Fruit fly (Drosophila melanogaster) whole organism, wandering third instar larva: Measurements from ENCODE around the gene Nf-YA.
A peak's percentile ranks its signal among the peaks of the same experiment; 100 is the strongest.

Experiments
- Abd-B ChIP-seq: fragments of >200 bp; optimal IDR thresholded peaks from 2 replicates; lab custom pipeline; 2017; ENCODE audit warnings: missing biosample characterization, missing genetic modification characterization
- CG32264 ChIP-seq: fragments of 200-800 bp; sonication (Bioruptor generic); optimal IDR thresholded peaks from 2 replicates; lab custom pipeline; 2016; ENCODE audit warnings: missing biosample characterization, missing genetic modification characterization
- CG9705 ChIP-seq: fragments of 200-800 bp; sonication (Bioruptor generic); optimal IDR thresholded peaks from 2 replicates; lab custom pipeline; 2018; ENCODE audit warnings: missing biosample characterization, mild to moderate bottlenecking, missing genetic modification characterization
- CrebA ChIP-seq: fragments of 200-800 bp; sonication (Bioruptor generic); optimal IDR thresholded peaks from 2 replicates; lab custom pipeline; 2016; ENCODE audit warnings: missing biosample characterization, mild to moderate bottlenecking, missing genetic modification characterization, borderline replicate concordance
- Dfd ChIP-seq: fragments of >200 bp; optimal IDR thresholded peaks from 2 replicates; lab custom pipeline; 2017; ENCODE audit warnings: missing biosample characterization, missing genetic modification characterization
- Dif ChIP-seq: fragments of 200-275, 200-300 bp; sonication (Bioruptor generic); optimal IDR thresholded peaks from 2 replicates; lab custom pipeline; 2018; ENCODE audit warnings: missing biosample characterization, missing genetic modification characterization; ENCODE audit not compliant: partially characterized antibody
- GATAd ChIP-seq: sonication (Bioruptor generic); optimal IDR thresholded peaks from 2 replicates; lab custom pipeline; 2016; ENCODE audit warnings: missing biosample characterization, missing genetic modification characterization
- HLH106 ChIP-seq: fragments of 200-800 bp; optimal IDR thresholded peaks from 3 replicates; lab custom pipeline; 2019; ENCODE audit warnings: missing biosample characterization, mild to moderate bottlenecking, missing genetic modification characterization, moderate library complexity
- Hnf4 ChIP-seq: fragments of 200-800 bp; sonication (Bioruptor generic); optimal IDR thresholded peaks from 2 replicates; lab custom pipeline; 2016; ENCODE audit warnings: missing biosample characterization, mild to moderate bottlenecking, missing genetic modification characterization
- Hr78 ChIP-seq: fragments of >200 bp; optimal IDR thresholded peaks from 2 replicates; lab custom pipeline; 2017; ENCODE audit warnings: missing biosample characterization, missing genetic modification characterization
- Hr83 ChIP-seq: fragments of 200-300 bp; sonication (Bioruptor generic); optimal IDR thresholded peaks from 2 replicates; lab custom pipeline; 2016; ENCODE audit warnings: missing biosample characterization, mild to moderate bottlenecking, missing genetic modification characterization, moderate library complexity; ENCODE audit not compliant: poor library complexity, severe bottlenecking
- Jra ChIP-seq: sonication (Bioruptor generic); optimal IDR thresholded peaks from 2 replicates; lab custom pipeline; 2016; ENCODE audit warnings: missing biosample characterization, missing genetic modification characterization
- Mio ChIP-seq: sonication (Bioruptor generic); optimal IDR thresholded peaks from 2 replicates; lab custom pipeline; 2016; ENCODE audit warnings: missing biosample characterization, missing genetic modification characterization
- Myc ChIP-seq: fragments of >200 bp; optimal IDR thresholded peaks from 2 replicates; lab custom pipeline; 2017
- N ChIP-seq: fragments of >200 bp; optimal IDR thresholded peaks from 2 replicates; lab custom pipeline; 2018; ENCODE audit warnings: missing biosample characterization, missing external identifiers, missing genetic modification characterization
- OdsH ChIP-seq: fragments of 200-800 bp; sonication (Bioruptor generic); optimal IDR thresholded peaks from 2 replicates; lab custom pipeline; 2016; ENCODE audit warnings: missing biosample characterization, mild to moderate bottlenecking, missing genetic modification characterization
- Rel ChIP-seq, 2 experiments: fragments of 200-800 bp; sonication (Bioruptor generic) in 1 of 2; optimal IDR thresholded peaks; 2 replicates in 1 of 2; 3 replicates in 1 of 2; lab custom pipeline; 2016 to 2019; ENCODE audit warnings: mild to moderate bottlenecking in 2 of 2, missing biosample characterization in 2 of 2, missing genetic modification characterization in 2 of 2, moderate library complexity in 1 of 2
- Sp1 ChIP-seq: fragments of 200-800 bp; sonication (Bioruptor generic); optimal IDR thresholded peaks from 3 replicates; lab custom pipeline; 2019; ENCODE audit warnings: missing biosample characterization, mild to moderate bottlenecking, missing genetic modification characterization, moderate library complexity
- Vsx2 ChIP-seq: fragments of 200-300, 225-300 bp; sonication (Bioruptor generic); optimal IDR thresholded peaks from 2 replicates; lab custom pipeline; 2018; ENCODE audit warnings: missing biosample characterization, missing genetic modification characterization; ENCODE audit not compliant: partially characterized antibody
- br ChIP-seq: fragments of 200-800 bp; sonication (Bioruptor generic); optimal IDR thresholded peaks from 2 replicates; lab custom pipeline; 2016; ENCODE audit warnings: missing biosample characterization, missing genetic modification characterization
- brk ChIP-seq: fragments of 200-800 bp; sonication (Bioruptor generic); optimal IDR thresholded peaks from 2 replicates; lab custom pipeline; 2016; ENCODE audit warnings: missing biosample characterization, mild to moderate bottlenecking, missing genetic modification characterization
- dl ChIP-seq, 2 experiments: fragments of 175-275, 200-275 bp in 1 of 2; fragments of 200-275 bp in 1 of 2; sonication (Bioruptor generic); optimal IDR thresholded peaks; lab custom pipeline; 2018; ENCODE audit warnings: mild to moderate bottlenecking in 2 of 2, missing biosample characterization in 2 of 2, missing genetic modification characterization in 2 of 2, moderate library complexity in 2 of 2; ENCODE audit not compliant: partially characterized antibody in 2 of 2, insufficient read depth in 1 of 2
- dmrt93B ChIP-seq: fragments of 200-800 bp; sonication (Bioruptor generic); optimal IDR thresholded peaks from 2 replicates; lab custom pipeline; 2018; ENCODE audit warnings: missing biosample characterization, mild to moderate bottlenecking, missing genetic modification characterization
- dsf ChIP-seq: sonication (Bioruptor generic); optimal IDR thresholded peaks from 2 replicates; lab custom pipeline; 2016; ENCODE audit warnings: missing biosample characterization, missing genetic modification characterization, borderline replicate concordance
- ey ChIP-seq: fragments of 200-800 bp; sonication (Bioruptor generic); optimal IDR thresholded peaks from 2 replicates; lab custom pipeline; 2016; ENCODE audit warnings: missing biosample characterization, missing genetic modification characterization
- foxo ChIP-seq, 2 experiments: fragments of 200-800 bp; sonication (Bioruptor generic); optimal IDR thresholded peaks; 2 replicates in 1 of 2; 3 replicates in 1 of 2; lab custom pipeline; 2016 to 2017; ENCODE audit warnings: missing biosample characterization in 2 of 2, missing genetic modification characterization in 2 of 2
- fru ChIP-seq: fragments of 200-800 bp; sonication (Bioruptor generic); optimal IDR thresholded peaks from 3 replicates; lab custom pipeline; 2016; ENCODE audit warnings: missing biosample characterization, mild to moderate bottlenecking, missing genetic modification characterization
- h ChIP-seq: fragments of 200-800 bp; sonication (Bioruptor generic); optimal IDR thresholded peaks from 3 replicates; lab custom pipeline; 2016; ENCODE audit warnings: missing biosample characterization, mild to moderate bottlenecking, missing genetic modification characterization
- jim ChIP-seq: fragments of 175-275, 200-325 bp; sonication (Bioruptor generic); optimal IDR thresholded peaks from 2 replicates; lab custom pipeline; 2016; ENCODE audit warnings: missing biosample characterization, mild to moderate bottlenecking, missing genetic modification characterization
- lola ChIP-seq: fragments of >200 bp; optimal IDR thresholded peaks from 2 replicates; lab custom pipeline; 2017; ENCODE audit warnings: missing biosample characterization, missing genetic modification characterization
- pan ChIP-seq: fragments of >200 bp; optimal IDR thresholded peaks from 2 replicates; lab custom pipeline; 2017
- psq ChIP-seq: fragments of 200-800 bp; sonication (Bioruptor generic); optimal IDR thresholded peaks from 3 replicates; lab custom pipeline; 2017; ENCODE audit warnings: missing biosample characterization, mild to moderate bottlenecking, missing genetic modification characterization, moderate library complexity
- rgr ChIP-seq: fragments of 200-800 bp; sonication (Bioruptor generic); optimal IDR thresholded peaks from 3 replicates; lab custom pipeline; 2016; ENCODE audit warnings: missing biosample characterization, mild to moderate bottlenecking, missing genetic modification characterization
- sage ChIP-seq: fragments of 200-800 bp; sonication (Bioruptor generic); optimal IDR thresholded peaks from 2 replicates; lab custom pipeline; 2016; ENCODE audit warnings: missing biosample characterization, mild to moderate bottlenecking, missing genetic modification characterization
- sv ChIP-seq: fragments of 200-800 bp; sonication (Bioruptor generic); optimal IDR thresholded peaks from 3 replicates; lab custom pipeline; 2016; ENCODE audit warnings: missing biosample characterization, missing genetic modification characterization
- tai ChIP-seq: sonication (Bioruptor generic); optimal IDR thresholded peaks from 2 replicates; lab custom pipeline; 2016; ENCODE audit warnings: missing biosample characterization, missing genetic modification characterization
- usp ChIP-seq: fragments of >200 bp; optimal IDR thresholded peaks from 2 replicates; lab custom pipeline; 2017; ENCODE audit warnings: missing biosample characterization, missing genetic modification characterization
- woc ChIP-seq: sonication (Bioruptor generic); optimal IDR thresholded peaks from 2 replicates; lab custom pipeline; 2016; ENCODE audit warnings: missing biosample characterization, mild to moderate bottlenecking, missing genetic modification characterization

Gene Nf-YA

DNA sequence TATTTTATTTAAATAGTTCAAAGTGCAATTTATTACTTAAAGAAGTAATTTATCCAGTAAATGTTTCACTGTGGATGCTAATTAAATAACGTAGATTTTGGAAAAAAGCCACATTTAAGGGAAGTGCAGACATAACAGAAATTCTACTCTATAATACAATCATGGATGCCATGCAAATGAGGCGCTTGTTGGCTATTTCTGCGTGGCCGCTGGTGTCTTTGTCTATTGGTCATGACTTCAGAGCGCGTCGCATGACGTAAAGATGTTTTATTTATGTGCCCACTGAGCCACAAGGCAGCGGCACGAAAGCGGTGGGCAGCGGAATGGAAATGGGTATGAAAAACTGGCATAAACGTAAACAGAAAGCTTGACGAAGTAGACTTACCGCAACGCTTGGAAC, 16.2 kb downstream of the Nf-YA start:
- no peak for TF ChIP-seq br (GFP tag; lab: Kevin White, UChicago)
- TF ChIP-seq N, result no peak
- TF ChIP-seq rgr, result no peak
- TF ChIP-seq Jra (GFP tag; lab: Kevin White, UChicago), result no peak
- TF ChIP-seq dmrt93B (GFP tag; lab: Kevin White, UChicago), result no peak
- TF ChIP-seq psq, result no peak

DNA sequence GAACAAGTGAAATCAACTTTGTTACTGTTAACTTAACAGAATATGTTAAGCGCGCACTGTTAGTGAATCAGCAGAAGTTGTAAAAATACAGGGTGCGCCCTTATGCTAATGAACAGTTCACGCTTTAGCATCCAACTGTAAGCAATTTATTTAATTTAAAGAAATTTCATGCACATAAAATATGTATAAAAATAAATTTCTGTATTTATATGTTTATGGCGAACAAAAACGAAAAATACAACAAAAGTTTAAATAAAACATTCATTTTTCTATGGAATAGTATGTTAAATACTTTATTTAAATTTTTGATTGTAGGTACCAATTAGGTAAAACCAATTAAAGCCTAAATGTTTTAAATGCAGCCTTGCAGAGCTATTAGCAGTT, 17.5 kb downstream of the Nf-YA start:
- TF ChIP-seq foxo (GFP tag; optimal IDR thresholded peaks at IDR 0.05; lab: Kevin White, UChicago) (peak in 1 of 2 experiments; percentile 14), br (GFP tag; lab: Kevin White, UChicago) (no peak), sage (GFP tag; lab: Kevin White, UChicago) (peak; percentile 8), woc (GFP tag; lab: Kevin White, UChicago) (no peak), brk (GFP tag; lab: Kevin White, UChicago) (peak; percentile 62), Abd-B (no peak), dmrt93B (GFP tag; lab: Kevin White, UChicago) (no peak), Vsx2 (GFP tag; lab: Kevin White, UChicago) (no peak), Hnf4 (GFP tag; lab: Kevin White, UChicago) (no peak), Sp1 (GFP tag; lab: Kevin White, UChicago) (peak; percentile 4), OdsH (GFP tag; lab: Kevin White, UChicago) (peak; percentile 8)

DNA sequence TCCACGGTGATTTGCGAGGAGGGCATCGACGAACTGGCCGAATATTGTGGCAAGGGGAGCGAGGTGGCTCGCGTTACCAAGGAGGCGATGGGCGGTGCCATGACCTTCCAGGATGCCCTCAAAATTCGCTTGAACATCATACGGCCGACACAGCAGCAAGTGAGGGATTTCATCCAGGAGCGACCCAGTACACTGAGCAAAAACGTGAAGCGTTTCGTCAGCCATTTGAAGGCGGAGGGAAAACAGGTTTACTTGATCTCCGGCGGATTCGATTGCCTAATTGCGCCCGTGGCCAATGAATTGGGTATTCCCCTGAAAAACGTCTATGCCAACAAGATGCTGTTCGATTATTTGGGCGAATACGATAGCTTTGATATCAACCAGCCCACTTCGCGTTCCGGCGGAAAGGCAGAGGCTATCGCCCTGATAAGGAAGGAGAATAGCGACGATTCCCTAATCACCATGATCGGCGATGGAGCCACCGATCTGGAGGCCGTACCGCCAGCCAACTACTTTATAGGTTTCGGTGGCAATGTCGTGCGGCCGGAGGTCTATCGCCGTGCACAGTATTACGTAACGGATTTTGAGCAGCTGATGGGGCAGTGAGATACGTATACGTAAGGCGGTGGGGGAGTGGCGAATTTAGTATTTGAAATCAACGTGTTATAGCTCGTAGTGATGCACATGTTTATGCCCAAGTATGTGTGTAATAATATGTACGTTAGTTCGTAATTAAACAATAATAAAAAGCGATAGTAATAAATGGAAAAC, 18.1 kb downstream of the Nf-YA start:
- TF ChIP-seq h (GFP tag; lab: Kevin White, UChicago) (no peak), Rel (GFP tag; optimal IDR thresholded peaks at IDR 0.05; lab: Kevin White, UChicago) (no peak), Rel (tag; optimal IDR thresholded peaks at IDR 0.05; lab: Kevin White, UChicago) (peak; percentile 76), Hr83 (GFP tag; lab: Kevin White, UChicago) (no peak)
- TF ChIP-seq, all 38 proteins: peak for 1

DNA sequence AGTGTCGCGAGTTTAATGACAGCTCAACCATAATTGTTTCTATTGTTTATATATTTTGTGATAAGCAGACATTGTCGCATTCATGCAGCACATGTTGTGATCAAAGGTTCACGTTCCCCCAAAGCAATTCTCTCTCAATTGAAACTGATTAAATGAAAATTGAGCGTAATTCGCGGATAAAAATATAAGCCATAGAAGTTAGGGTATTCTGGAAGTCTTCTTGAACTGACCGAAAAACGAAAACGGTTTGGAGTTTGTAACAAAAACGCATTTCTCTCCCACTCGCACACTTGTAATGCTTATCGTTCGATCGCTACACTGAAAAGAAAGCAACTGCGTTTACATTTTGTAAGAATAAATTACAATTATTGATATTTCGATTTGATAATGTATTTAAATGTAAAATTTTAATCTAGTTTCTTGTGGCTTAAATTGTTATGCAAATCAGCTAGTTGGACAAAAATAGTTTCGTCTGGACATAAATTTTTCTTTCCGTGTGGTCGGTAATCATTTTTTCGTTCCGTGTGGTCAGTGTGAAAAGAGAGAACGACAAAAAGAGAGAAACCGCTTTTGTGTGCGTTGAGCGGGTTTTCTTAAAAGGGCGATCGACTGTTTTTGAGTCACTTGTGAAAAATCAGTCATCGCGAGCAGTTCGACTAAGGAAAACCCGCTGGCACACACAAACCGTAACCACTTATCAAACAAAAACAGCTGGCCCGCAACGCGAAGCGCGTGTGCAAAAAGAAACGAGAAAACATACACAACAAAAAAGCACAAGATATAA, 19.2 kb downstream of the Nf-YA start, which contains the start of gene aay:
TSS of gene aay (plus strand) at position 618 of the 784 bp plus-strand sequence.
- peak; percentile 99 for TF ChIP-seq br (GFP tag; lab: Kevin White, UChicago)
- peak; percentile 97 for TF ChIP-seq Jra (GFP tag; lab: Kevin White, UChicago)
- TF ChIP-seq rgr, result peak; percentile 99
- TF ChIP-seq Myc, result no peak
- no peak for TF ChIP-seq N
- peak; percentile 99 for TF ChIP-seq fru
- TF ChIP-seq pan, result no peak
- no peak for TF ChIP-seq Abd-B
- peak; percentile 94 to 99 for TF ChIP-seq foxo (GFP tag; optimal IDR thresholded peaks at IDR 0.05; lab: Kevin White, UChicago)
- TF ChIP-seq woc (GFP tag; lab: Kevin White, UChicago), result peak; percentile 95
- TF ChIP-seq jim (GFP tag; lab: Kevin White, UChicago), result no peak
- TF ChIP-seq sv (GFP tag; lab: Kevin White, UChicago), result peak; percentile 98
- peak; percentile 98 for TF ChIP-seq CG32264 (GFP tag; lab: Kevin White, UChicago)
- TF ChIP-seq CG9705 (GFP tag; lab: Kevin White, UChicago), result peak; percentile 95
- TF ChIP-seq dsf (GFP tag; lab: Kevin White, UChicago), result peak; percentile 93
- TF ChIP-seq GATAd (GFP tag; lab: Kevin White, UChicago), result peak; percentile 90
- TF ChIP-seq Hr83 (GFP tag; lab: Kevin White, UChicago), result no peak
- TF ChIP-seq HLH106 (tag; lab: Kevin White, UChicago), result peak; percentile 98
- peak; percentile 94 for TF ChIP-seq Dfd (GFP tag; lab: Kevin White, UChicago)
- TF ChIP-seq lola (GFP tag; lab: Kevin White, UChicago), result no peak
- no peak for TF ChIP-seq Dif (GFP tag; lab: Kevin White, UChicago)
- TF ChIP-seq h (GFP tag; lab: Kevin White, UChicago), result peak; percentile 99
- TF ChIP-seq usp, result no peak
- peak; percentile 97 for TF ChIP-seq sage (GFP tag; lab: Kevin White, UChicago)
- no peak for TF ChIP-seq dl (GFP tag; optimal IDR thresholded peaks at IDR 0.05; lab: Kevin White, UChicago; ENCODE audit: insufficient read depth in 1 of 2, partially characterized antibody in 2 of 2)
- TF ChIP-seq Mio (GFP tag; lab: Kevin White, UChicago), result peak; percentile 76
- peak; percentile 95 for TF ChIP-seq brk (GFP tag; lab: Kevin White, UChicago)
- TF ChIP-seq psq, result peak; percentile 97
- TF ChIP-seq Hr78, result no peak
- no peak for TF ChIP-seq CrebA (GFP tag; lab: Kevin White, UChicago)
- peak; percentile 96 for TF ChIP-seq Hnf4 (GFP tag; lab: Kevin White, UChicago)
- TF ChIP-seq Sp1 (GFP tag; lab: Kevin White, UChicago), result peak; percentile 98
- peak; percentile 92 for TF ChIP-seq tai (GFP tag; lab: Kevin White, UChicago)
- TF ChIP-seq ey (GFP tag; lab: Kevin White, UChicago), result peak; percentile 98
- TF ChIP-seq Rel (GFP tag; optimal IDR thresholded peaks at IDR 0.05; lab: Kevin White, UChicago), result peak; percentile 96
- TF ChIP-seq Rel (tag; optimal IDR thresholded peaks at IDR 0.05; lab: Kevin White, UChicago), result peak; percentile 82
- TF ChIP-seq Vsx2 (GFP tag; lab: Kevin White, UChicago), result no peak
